Fruit fly (Drosophila melanogaster) S2 (cell line): Measurements from ENCODE around the gene CG10338.

Experiments
- CG8478 ChIP-seq: fragments of >200 bp; optimal IDR thresholded peaks from 2 replicates; lab custom pipeline; 2018
- CTCF ChIP-seq, 2 experiments: fragments of >200 bp; optimal IDR thresholded peaks; 2 replicates each; lab custom pipeline; 2018

DNA sequence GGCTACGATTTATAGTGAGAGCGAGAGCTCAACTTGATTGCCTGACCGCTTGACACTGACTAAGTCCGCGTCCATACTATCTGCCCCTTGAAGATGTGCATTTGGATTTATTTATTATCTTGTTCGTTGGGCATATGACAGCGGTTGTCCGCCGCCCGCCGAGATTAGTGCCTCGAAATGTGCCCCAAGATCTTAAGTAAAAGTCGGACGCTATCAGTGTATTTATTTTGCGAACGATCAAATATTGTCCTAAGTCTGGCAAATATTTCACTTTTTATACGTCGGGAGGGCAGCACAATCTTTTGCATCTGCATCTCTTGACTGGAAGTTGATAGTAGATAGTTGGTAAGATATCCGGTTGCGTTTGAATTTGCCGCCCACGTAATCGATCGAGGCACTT lies 18.2 kb downstream of the CG10338 start, which contains the start of gene Irk3:
- no peak for TF ChIP-seq CG8478
- no peak for TF ChIP-seq CTCF (optimal IDR thresholded peaks at IDR 0.05; lab: Kevin White, UChicago)
